Fruit fly (Drosophila melanogaster) whole organism, embryonic: ENCODE results near the gene Arpc2.

Experiments
- Antp ChIP-seq: fragments of 200-800 bp; sonication (Bioruptor generic); optimal IDR thresholded peaks from 3 replicates; lab custom pipeline; 2016; ENCODE audit warnings: missing biosample characterization, missing genetic modification characterization
- CG10147 ChIP-seq: fragments of 200-800 bp; sonication (Bioruptor generic); optimal IDR thresholded peaks from 2 replicates; lab custom pipeline; 2019; ENCODE audit warnings: missing biosample characterization, mild to moderate bottlenecking, missing genetic modification characterization, moderate library complexity
- CG10209 ChIP-seq: fragments of 200-800 bp; sonication (Bioruptor generic); optimal IDR thresholded peaks from 3 replicates; lab custom pipeline; 2017; ENCODE audit warnings: missing biosample characterization, mild to moderate bottlenecking, missing genetic modification characterization, missing genetic modification reagents
- CG10366 ChIP-seq: fragments of 200-800 bp; sonication (Bioruptor generic); IDR thresholded peaks from 2 replicates; pipeline ENCODE4 v1.3.6; 2022; ENCODE audit warnings: missing biosample characterization, missing genetic modification characterization
- CG12299 ChIP-seq: fragments of 200-800 bp; sonication (Bioruptor generic); optimal IDR thresholded peaks from 2 replicates; lab custom pipeline; 2018; ENCODE audit warnings: missing biosample characterization, mild to moderate bottlenecking, missing genetic modification characterization
- CG13123 ChIP-seq: fragments of 200-800 bp; sonication (Bioruptor generic); optimal IDR thresholded peaks from 2 replicates; lab custom pipeline; 2016; ENCODE audit warnings: missing biosample characterization, missing genetic modification characterization
- CG13287 ChIP-seq: fragments of 200-800 bp; sonication (Bioruptor generic); IDR thresholded peaks from 2 replicates; pipeline ENCODE4 v1.3.6; 2022; ENCODE audit warnings: missing biosample characterization, missing genetic modification characterization; ENCODE audit not compliant: partially characterized antibody
- CG13624 ChIP-seq: fragments of 200-800 bp; sonication (Bioruptor generic); optimal IDR thresholded peaks from 2 replicates; lab custom pipeline; 2016; ENCODE audit warnings: missing biosample characterization, missing genetic modification characterization
- CG14667 ChIP-seq: fragments of 200-800 bp; sonication (Bioruptor generic); IDR thresholded peaks from 2 replicates; pipeline ENCODE4 v1.3.6; 2022; ENCODE audit warnings: missing biosample characterization, missing genetic modification characterization
- CG16815 ChIP-seq: fragments of 200-800 bp; sonication (Bioruptor generic); optimal IDR thresholded peaks from 3 replicates; lab custom pipeline; 2017; ENCODE audit warnings: missing biosample characterization, mild to moderate bottlenecking, missing genetic modification characterization
- CG17328 ChIP-seq: fragments of 200-800 bp; sonication (Bioruptor generic); IDR thresholded peaks from 2 replicates; pipeline ENCODE4 v1.3.6; 2022; ENCODE audit warnings: missing biosample characterization, missing genetic modification characterization
- CG17385 ChIP-seq: fragments of 200-800 bp; sonication (Bioruptor generic); optimal IDR thresholded peaks from 3 replicates; lab custom pipeline; 2018; ENCODE audit warnings: missing biosample characterization, mild to moderate bottlenecking, missing genetic modification characterization
- CG31388 ChIP-seq: fragments of 200-800 bp; sonication (Bioruptor generic); optimal IDR thresholded peaks from 2 replicates; lab custom pipeline; 2016; ENCODE audit warnings: missing biosample characterization, missing genetic modification characterization
- CG3163 ChIP-seq: fragments of 200-800 bp; sonication (Bioruptor generic); optimal IDR thresholded peaks from 3 replicates; lab custom pipeline; 2016; ENCODE audit warnings: missing biosample characterization, missing genetic modification characterization
- CG32767 ChIP-seq: fragments of 200-800 bp; sonication (Bioruptor generic); IDR thresholded peaks from 2 replicates; pipeline ENCODE4 v1.3.6; 2022; ENCODE audit warnings: missing biosample characterization, missing genetic modification characterization
- CG3726 ChIP-seq: fragments of 200-800 bp; sonication (Bioruptor generic); IDR thresholded peaks from 3 replicates; pipeline ENCODE4, ENCODE4 v1.3.6; 2022; ENCODE audit warnings: missing biosample characterization, missing genetic modification characterization
- CG4404 ChIP-seq: fragments of 200-800 bp; sonication (Bioruptor generic); IDR thresholded peaks from 2 replicates; pipeline ENCODE4 v1.3.6; 2022; ENCODE audit warnings: missing biosample characterization, missing genetic modification characterization
- CG4854 ChIP-seq: fragments of 200-800 bp; sonication (Bioruptor generic); optimal IDR thresholded peaks from 2 replicates; lab custom pipeline; 2016; ENCODE audit warnings: missing biosample characterization, missing genetic modification characterization, inconsistent platforms
- CG6272 ChIP-seq: fragments of 200-800 bp; sonication (Bioruptor generic); IDR thresholded peaks from 2 replicates; pipeline ENCODE4 v1.3.6; 2022; ENCODE audit warnings: missing biosample characterization, missing genetic modification characterization
- CG6689 ChIP-seq: fragments of 200-800 bp; sonication (Bioruptor generic); IDR thresholded peaks from 2 replicates; pipeline ENCODE4 v1.3.6; 2022; ENCODE audit warnings: missing biosample characterization, missing genetic modification characterization
- CG7271 ChIP-seq: fragments of 200-800 bp; sonication (Bioruptor generic); optimal IDR thresholded peaks from 2 replicates; lab custom pipeline; 2018; ENCODE audit warnings: missing biosample characterization, mild to moderate bottlenecking, missing genetic modification characterization, moderate library complexity
- CG7987 ChIP-seq: fragments of 200-800 bp; sonication (Bioruptor generic); optimal IDR thresholded peaks from 2 replicates; lab custom pipeline; 2018; ENCODE audit warnings: missing biosample characterization, mild to moderate bottlenecking, missing genetic modification characterization, moderate library complexity
- CG9215 ChIP-seq: fragments of 200-800 bp; sonication (Bioruptor generic); IDR thresholded peaks from 2 replicates; pipeline ENCODE4 v1.3.6; 2022; ENCODE audit warnings: missing biosample characterization, missing genetic modification characterization
- CG9609 ChIP-seq: fragments of 200-800 bp; sonication (Bioruptor generic); optimal IDR thresholded peaks from 3 replicates; lab custom pipeline; 2016; ENCODE audit warnings: missing biosample characterization, missing genetic modification characterization
- CG9876 ChIP-seq: fragments of 200-800 bp; sonication (Bioruptor generic); optimal IDR thresholded peaks from 2 replicates; lab custom pipeline; 2016; ENCODE audit warnings: missing biosample characterization, missing genetic modification characterization
- CG9932 ChIP-seq: fragments of 200-800 bp; sonication (Bioruptor generic); IDR thresholded peaks from 2 replicates; pipeline ENCODE4 v1.3.6; 2022; ENCODE audit warnings: missing biosample characterization, missing genetic modification characterization
- Elba2 ChIP-seq: fragments of 200-800 bp; sonication (Bioruptor generic); optimal IDR thresholded peaks from 3 replicates; lab custom pipeline; 2016; ENCODE audit warnings: missing biosample characterization, missing genetic modification characterization
- Fer3 ChIP-seq: fragments of 200-800 bp; sonication (Bioruptor generic); optimal IDR thresholded peaks from 2 replicates; lab custom pipeline; 2018; ENCODE audit warnings: missing biosample characterization, mild to moderate bottlenecking, missing genetic modification characterization, moderate library complexity
- Hey ChIP-seq: fragments of 200-800 bp; sonication (Bioruptor generic); optimal IDR thresholded peaks from 3 replicates; lab custom pipeline; 2018; ENCODE audit warnings: missing biosample characterization, mild to moderate bottlenecking, missing genetic modification characterization
- Hr3 ChIP-seq: fragments of 200-800 bp; sonication (Bioruptor generic); optimal IDR thresholded peaks from 3 replicates; lab custom pipeline; 2016; ENCODE audit warnings: missing biosample characterization, missing genetic modification characterization
- Jarid2 ChIP-seq: fragments of 200-800 bp; sonication (Bioruptor generic); optimal IDR thresholded peaks from 3 replicates; lab custom pipeline; 2017; ENCODE audit warnings: mild to moderate bottlenecking, missing biosample characterization, missing genetic modification reagents, missing genetic modification characterization
- MBD-R2 ChIP-seq: fragments of 200-800 bp; sonication (Bioruptor generic); IDR thresholded peaks from 2 replicates; pipeline ENCODE4 v1.3.6; 2022; ENCODE audit warnings: missing biosample characterization, missing genetic modification characterization
- Sry-δ ChIP-seq: fragments of 200-800 bp; sonication (Bioruptor generic); optimal IDR thresholded peaks from 2 replicates; lab custom pipeline; 2016; ENCODE audit warnings: missing biosample characterization, missing genetic modification characterization
- Ssrp ChIP-seq: fragments of 200-800 bp; sonication (Bioruptor generic); optimal IDR thresholded peaks from 2 replicates; lab custom pipeline; 2018; ENCODE audit warnings: missing biosample characterization, mild to moderate bottlenecking, missing genetic modification characterization, moderate library complexity
- az2 ChIP-seq: fragments of 200-800 bp; sonication (Bioruptor generic); optimal IDR thresholded peaks from 3 replicates; lab custom pipeline; 2016; ENCODE audit warnings: missing biosample characterization, missing genetic modification characterization
- bbx ChIP-seq: fragments of 200-800 bp; sonication (Bioruptor generic); IDR thresholded peaks from 2 replicates; pipeline ENCODE4 v1.3.6; 2022; ENCODE audit warnings: missing biosample characterization, missing genetic modification characterization; ENCODE audit not compliant: partially characterized antibody
- crp ChIP-seq, 2 experiments: fragments of 200-800 bp; sonication (Bioruptor generic); optimal IDR thresholded peaks; 2 replicates in 1 of 2; 3 replicates in 1 of 2; lab custom pipeline; 2017; ENCODE audit warnings: missing biosample characterization in 2 of 2, missing genetic modification characterization in 2 of 2, mild to moderate bottlenecking in 1 of 2, moderate library complexity in 1 of 2
- dati ChIP-seq: fragments of 200-800 bp; sonication (Bioruptor generic); IDR thresholded peaks from 2 replicates; pipeline ENCODE4 v1.3.6; 2022; ENCODE audit warnings: missing biosample characterization, missing genetic modification characterization
- en ChIP-seq: fragments of 200-800 bp; sonication (Bioruptor generic); optimal IDR thresholded peaks from 2 replicates; lab custom pipeline; 2016; ENCODE audit warnings: missing biosample characterization, missing genetic modification characterization
- h ChIP-seq: fragments of >200 bp; optimal IDR thresholded peaks from 2 replicates; lab custom pipeline; 2017
- inv ChIP-seq: fragments of 200-800 bp; sonication (Bioruptor generic); IDR thresholded peaks from 2 replicates; pipeline ENCODE4 v1.3.6; 2022; ENCODE audit warnings: missing biosample characterization, missing genetic modification characterization; ENCODE audit not compliant: partially characterized antibody
- lilli ChIP-seq: fragments of 200-800 bp; sonication (Bioruptor generic); optimal IDR thresholded peaks from 3 replicates; lab custom pipeline; 2016; ENCODE audit warnings: missing biosample characterization, missing genetic modification characterization
- maf-S ChIP-seq: fragments of 200-800 bp; sonication (Bioruptor generic); optimal IDR thresholded peaks from 2 replicates; lab custom pipeline; 2016; ENCODE audit warnings: missing biosample characterization, missing genetic modification characterization
- nerfin-2 ChIP-seq: fragments of 200-800 bp; sonication (Bioruptor generic); IDR thresholded peaks from 2 replicates; pipeline ENCODE4 v1.3.6; 2022; ENCODE audit warnings: missing biosample characterization, missing genetic modification characterization; ENCODE audit not compliant: partially characterized antibody
- onecut ChIP-seq: fragments of 200-800 bp; sonication (Bioruptor generic); IDR thresholded peaks from 2 replicates; pipeline ENCODE4 v1.3.6; 2022; ENCODE audit warnings: missing biosample characterization, missing genetic modification characterization
- prd ChIP-seq, 3 experiments: fragments of >200 bp in 2 of 3; fragments of 200-800 bp in 1 of 3; sonication (Bioruptor generic) in 1 of 3; optimal IDR thresholded peaks in 2 of 3; IDR thresholded peaks in 1 of 3; 2 replicates in 2 of 3; 3 replicates in 1 of 3; pipeline versions ENCODE4 v1.3.6 to Lab custom; 2017 to 2022; ENCODE audit warnings: missing biosample characterization in 1 of 3, missing genetic modification characterization in 1 of 3
- pzg ChIP-seq: fragments of 200-800 bp; sonication (Bioruptor generic); optimal IDR thresholded peaks from 3 replicates; lab custom pipeline; 2018; ENCODE audit warnings: missing biosample characterization, mild to moderate bottlenecking, missing genetic modification characterization, moderate library complexity
- row ChIP-seq: fragments of 200-800 bp; sonication (Bioruptor generic); IDR thresholded peaks from 3 replicates; pipeline ENCODE4 v1.3.6; 2022; ENCODE audit warnings: missing biosample characterization, missing genetic modification characterization
- schlank ChIP-seq: fragments of 200-800 bp; sonication (Bioruptor generic); optimal IDR thresholded peaks from 2 replicates; lab custom pipeline; 2018; ENCODE audit warnings: missing biosample characterization, mild to moderate bottlenecking, missing genetic modification characterization
- yki ChIP-seq: fragments of >200 bp; optimal IDR thresholded peaks from 3 replicates; lab custom pipeline; 2018
- zf30C ChIP-seq: fragments of 200-800 bp; sonication (Bioruptor generic); optimal IDR thresholded peaks from 3 replicates; lab custom pipeline; 2018; ENCODE audit warnings: missing biosample characterization, mild to moderate bottlenecking, missing genetic modification characterization

Gene Arpc2

dm6 chr2L:20428756-20429408 is 12.0 kb downstream of the Arpc2 start (continued):
- TF ChIP-seq prd (optimal IDR thresholded peaks at IDR 0.05; lab: Kevin White, UChicago) (no peak), prd (GFP tag; IDR thresholded peaks at IDR 0.05; lab: Robert Waterston, UW) (no peak), Ssrp (tag; lab: Kevin White, UChicago) (no peak), dati (GFP tag; lab: Robert Waterston, UW) (no peak), MBD-R2 (GFP tag; lab: Robert Waterston, UW) (no peak), Hr3 (GFP tag; lab: Kevin White, UChicago) (no peak), pzg (GFP tag; lab: Kevin White, UChicago) (peak; percentile 45), Antp (GFP tag; lab: Kevin White, UChicago) (no peak), CG3726 (GFP tag; lab: Robert Waterston, UW) (no peak), CG10366 (no peak), CG16815 (GFP tag; lab: Kevin White, UChicago) (no peak), CG6272 (GFP tag; lab: Robert Waterston, UW) (no peak), maf-S (GFP tag; lab: Kevin White, UChicago) (no peak), CG6689 (GFP tag; lab: Robert Waterston, UW) (no peak), CG7987 (GFP tag; lab: Kevin White, UChicago) (no peak), crp (GFP tag; optimal IDR thresholded peaks at IDR 0.05; lab: Kevin White, UChicago) (peak in 1 of 2 experiments; percentile 75), CG7271 (no peak), CG13287 (GFP tag; lab: Robert Waterston, UW) (peak; percentile 47; the same call in 1 of the 2 replicates), Sry-δ (GFP tag; lab: Kevin White, UChicago) (no peak), h (lab: Kevin White, UChicago) (no peak), CG10147 (GFP tag; lab: Kevin White, UChicago) (peak; percentile 30), CG9609 (no peak), CG9932 (no peak), Fer3 (tag; lab: Kevin White, UChicago) (no peak), schlank (tag; lab: Kevin White, UChicago) (no peak), lilli (no peak), nerfin-2 (GFP tag; lab: Robert Waterston, UW) (no peak), CG13624 (GFP tag; lab: Kevin White, UChicago) (peak; percentile 1), Jarid2 (GFP tag; lab: Kevin White, UChicago) (no peak), bbx (GFP tag; lab: Robert Waterston, UW) (peak; percentile 10; the same call in 1 of the 2 replicates), CG13123 (GFP tag; lab: Kevin White, UChicago) (no peak), CG12299 (no peak), CG17328 (GFP tag; lab: Robert Waterston, UW) (no peak), row (peak; percentile 54), Elba2 (no peak), en (GFP tag; lab: Kevin White, UChicago) (no peak), inv (no peak), CG9876 (GFP tag; lab: Kevin White, UChicago) (no peak), CG32767 (no peak), CG17385 (peak; percentile 36), yki (no peak), CG10209 (GFP tag; lab: Kevin White, UChicago) (no peak), Hey (tag; lab: Kevin White, UChicago) (no peak), CG4404 (GFP tag; lab: Robert Waterston, UW) (no peak), az2 (no peak), zf30C (GFP tag; lab: Kevin White, UChicago) (no peak), CG14667 (GFP tag; lab: Robert Waterston, UW) (no peak), CG31388 (GFP tag; lab: Kevin White, UChicago) (no peak), CG4854 (GFP tag; lab: Kevin White, UChicago) (no peak), CG3163 (GFP tag; lab: Kevin White, UChicago) (no peak), CG9215 (GFP tag; lab: Robert Waterston, UW) (no peak), onecut (GFP tag; lab: Robert Waterston, UW) (no peak)
